Fruit fly (Drosophila melanogaster) whole organism, embryonic: ENCODE measurements around the gene CG1532.
A peak's percentile ranks its signal among the peaks of the same experiment; 100 is the strongest.

Experiments
- Antp ChIP-seq: fragments of 200-800 bp; sonication (Bioruptor generic); optimal IDR thresholded peaks from 3 replicates; lab custom pipeline; 2016; ENCODE audit warnings: missing biosample characterization, missing genetic modification characterization
- Bgb ChIP-seq: fragments of 200-800 bp; sonication (Bioruptor generic); IDR thresholded peaks from 2 replicates; pipeline ENCODE4 v1.3.6; 2022; ENCODE audit warnings: missing biosample characterization, missing genetic modification characterization; ENCODE audit not compliant: partially characterized antibody
- C15 ChIP-seq: fragments of 200-800 bp; sonication (Bioruptor generic); IDR thresholded peaks from 3 replicates; pipeline ENCODE4 v1.3.6; 2022; ENCODE audit warnings: missing biosample characterization, missing genetic modification characterization
- CG10209 ChIP-seq: fragments of 200-800 bp; sonication (Bioruptor generic); optimal IDR thresholded peaks from 3 replicates; lab custom pipeline; 2017; ENCODE audit warnings: missing biosample characterization, mild to moderate bottlenecking, missing genetic modification characterization, missing genetic modification reagents
- CG10431 ChIP-seq: fragments of 200-800 bp; sonication (Bioruptor generic); optimal IDR thresholded peaks from 3 replicates; lab custom pipeline; 2018; ENCODE audit warnings: missing biosample characterization, mild to moderate bottlenecking, missing genetic modification characterization
- CG10565 ChIP-seq: fragments of 200-800 bp; sonication (Bioruptor generic); optimal IDR thresholded peaks from 3 replicates; lab custom pipeline; 2016; ENCODE audit warnings: missing biosample characterization, mild to moderate bottlenecking, missing genetic modification characterization
- CG12942 ChIP-seq: fragments of 200-800 bp; sonication (Bioruptor generic); optimal IDR thresholded peaks from 3 replicates; lab custom pipeline; 2016; ENCODE audit warnings: missing biosample characterization, missing genetic modification characterization
- CG14667 ChIP-seq: fragments of 200-800 bp; sonication (Bioruptor generic); IDR thresholded peaks from 2 replicates; pipeline ENCODE4 v1.3.6; 2022; ENCODE audit warnings: missing biosample characterization, missing genetic modification characterization
- CG17912 ChIP-seq: fragments of 200-800 bp; sonication (Bioruptor generic); optimal IDR thresholded peaks from 2 replicates; lab custom pipeline; 2018; ENCODE audit warnings: missing biosample characterization, mild to moderate bottlenecking, missing genetic modification characterization
- CG18011 ChIP-seq: fragments of 200-800 bp; sonication (Bioruptor generic); optimal IDR thresholded peaks from 2 replicates; lab custom pipeline; 2017; ENCODE audit warnings: missing biosample characterization, missing genetic modification characterization, mild to moderate bottlenecking, moderate library complexity, missing genotype
- CG32532 ChIP-seq: fragments of 200-800 bp; sonication (Bioruptor generic); IDR thresholded peaks from 2 replicates; pipeline ENCODE4 v1.3.6; 2022; ENCODE audit warnings: missing biosample characterization, missing genetic modification characterization
- CG3281 ChIP-seq: fragments of 200-800 bp; sonication (Bioruptor generic); optimal IDR thresholded peaks from 3 replicates; lab custom pipeline; 2017; ENCODE audit warnings: missing biosample characterization, mild to moderate bottlenecking, missing genetic modification characterization
- CG42726 ChIP-seq: fragments of 200-800 bp; sonication (Bioruptor generic); IDR thresholded peaks from 2 replicates; pipeline ENCODE4 v1.3.6; 2022; ENCODE audit warnings: missing biosample characterization, missing genetic modification characterization; ENCODE audit not compliant: partially characterized antibody
- CG4820 ChIP-seq: fragments of 200-800 bp; sonication (Bioruptor generic); optimal IDR thresholded peaks from 3 replicates; lab custom pipeline; 2016; ENCODE audit warnings: missing biosample characterization, missing genetic modification characterization
- CG4854 ChIP-seq: fragments of 200-800 bp; sonication (Bioruptor generic); optimal IDR thresholded peaks from 2 replicates; lab custom pipeline; 2016; ENCODE audit warnings: missing biosample characterization, missing genetic modification characterization, inconsistent platforms
- CG5953 ChIP-seq: fragments of 200-800 bp; sonication (Bioruptor generic); IDR thresholded peaks from 2 replicates; pipeline ENCODE4 v1.3.6; 2022; ENCODE audit warnings: missing biosample characterization, missing genetic modification characterization
- CG6254 ChIP-seq: fragments of 200-800 bp; sonication (Bioruptor generic); optimal IDR thresholded peaks from 3 replicates; lab custom pipeline; 2017; ENCODE audit warnings: mild to moderate bottlenecking, missing biosample characterization, missing genetic modification reagents, missing genetic modification characterization
- CG6683 ChIP-seq: fragments of 200-800 bp; sonication (Bioruptor generic); optimal IDR thresholded peaks from 2 replicates; lab custom pipeline; 2017; ENCODE audit warnings: missing biosample characterization, mild to moderate bottlenecking, missing genetic modification characterization, missing genetic modification reagents
- CG6813 ChIP-seq: fragments of 200-800 bp; sonication (Bioruptor generic); optimal IDR thresholded peaks from 2 replicates; lab custom pipeline; 2017; ENCODE audit warnings: missing biosample characterization, missing genetic modification characterization, mild to moderate bottlenecking, moderate library complexity, missing genetic modification reagents
- CG8765 ChIP-seq: fragments of 200-800 bp; sonication (Bioruptor generic); IDR thresholded peaks from 2 replicates; pipeline ENCODE4 v1.3.6; 2022; ENCODE audit warnings: missing biosample characterization, missing genetic modification characterization
- CG9817 ChIP-seq: fragments of 200-800 bp; sonication (Bioruptor generic); optimal IDR thresholded peaks from 2 replicates; lab custom pipeline; 2018; ENCODE audit warnings: missing biosample characterization, mild to moderate bottlenecking, missing genetic modification characterization, moderate library complexity
- CHES-1-like ChIP-seq: fragments of 200-800 bp; sonication (Bioruptor generic); optimal IDR thresholded peaks from 2 replicates; lab custom pipeline; 2016; ENCODE audit warnings: missing biosample characterization, missing genetic modification characterization
- Dp ChIP-seq: fragments of 200-800 bp; sonication (Bioruptor generic); optimal IDR thresholded peaks from 2 replicates; lab custom pipeline; 2018; ENCODE audit warnings: missing biosample characterization, mild to moderate bottlenecking, missing genetic modification characterization, moderate library complexity
- Gug ChIP-seq: fragments of 200-800 bp; sonication (Bioruptor generic); IDR thresholded peaks from 4 replicates; pipeline ENCODE4 v1.3.6; 2022; ENCODE audit warnings: missing biosample characterization, missing genetic modification characterization
- Jarid2 ChIP-seq: fragments of 200-800 bp; sonication (Bioruptor generic); optimal IDR thresholded peaks from 3 replicates; lab custom pipeline; 2017; ENCODE audit warnings: mild to moderate bottlenecking, missing biosample characterization, missing genetic modification reagents, missing genetic modification characterization
- Neu2 ChIP-seq: fragments of 200-800 bp; sonication (Bioruptor generic); optimal IDR thresholded peaks from 3 replicates; lab custom pipeline; 2016; ENCODE audit warnings: missing biosample characterization, missing genetic modification characterization, borderline replicate concordance
- Rx ChIP-seq: fragments of 200-800 bp; sonication (Bioruptor generic); IDR thresholded peaks from 2 replicates; pipeline ENCODE4 v1.3.6; 2022; ENCODE audit warnings: missing biosample characterization, missing genetic modification characterization
- amos ChIP-seq: fragments of 200-800 bp; sonication (Bioruptor generic); IDR thresholded peaks from 2 replicates; pipeline ENCODE4 v1.3.6; 2022; ENCODE audit warnings: missing biosample characterization, missing genetic modification characterization; ENCODE audit not compliant: partially characterized antibody
- chm ChIP-seq: fragments of 200-800 bp; sonication (Bioruptor generic); IDR thresholded peaks from 2 replicates; pipeline ENCODE4 v1.3.6; 2022; ENCODE audit warnings: missing biosample characterization, missing genetic modification characterization
- corto ChIP-seq: fragments of 200-800 bp; sonication (Bioruptor generic); optimal IDR thresholded peaks from 2 replicates; lab custom pipeline; 2016; ENCODE audit warnings: missing biosample characterization, mild to moderate bottlenecking, missing genetic modification characterization, moderate library complexity
- cwo ChIP-seq: fragments of 200-800 bp; sonication (Bioruptor generic); optimal IDR thresholded peaks from 3 replicates; lab custom pipeline; 2017; ENCODE audit warnings: missing biosample characterization, missing genetic modification characterization, mild to moderate bottlenecking, moderate library complexity, missing genetic modification reagents
- ems ChIP-seq: fragments of 200-800 bp; sonication (Bioruptor generic); optimal IDR thresholded peaks from 3 replicates; lab custom pipeline; 2016; ENCODE audit warnings: missing biosample characterization, missing genetic modification characterization
- esg ChIP-seq: fragments of 200-800 bp; sonication (Bioruptor generic); conservative IDR thresholded peaks from 2 replicates; pipeline ENCODE4 v1.3.6; 2022; ENCODE audit warnings: missing biosample characterization, missing genetic modification characterization
- eyg ChIP-seq: fragments of 200-800 bp; sonication (Bioruptor generic); optimal IDR thresholded peaks from 3 replicates; lab custom pipeline; 2016; ENCODE audit warnings: missing biosample characterization, missing genetic modification characterization
- fd96Cb ChIP-seq: fragments of 200-800 bp; sonication (Bioruptor generic); optimal IDR thresholded peaks from 2 replicates; lab custom pipeline; 2018; ENCODE audit warnings: missing biosample characterization, mild to moderate bottlenecking, missing genetic modification characterization, moderate library complexity
- gsb-n ChIP-seq: fragments of 200-800 bp; sonication (Bioruptor generic); optimal IDR thresholded peaks from 3 replicates; lab custom pipeline; 2018; ENCODE audit warnings: missing biosample characterization, mild to moderate bottlenecking, missing genetic modification characterization
- inv ChIP-seq: fragments of 200-800 bp; sonication (Bioruptor generic); IDR thresholded peaks from 2 replicates; pipeline ENCODE4 v1.3.6; 2022; ENCODE audit warnings: missing biosample characterization, missing genetic modification characterization; ENCODE audit not compliant: partially characterized antibody
- jumu ChIP-seq: fragments of 200-800 bp; sonication (Bioruptor generic); optimal IDR thresholded peaks from 3 replicates; lab custom pipeline; 2016; ENCODE audit warnings: missing biosample characterization, missing genetic modification characterization
- mld ChIP-seq: fragments of 200-800 bp; sonication (Bioruptor generic); IDR thresholded peaks from 3 replicates; pipeline ENCODE4 v1.3.6; 2022; ENCODE audit warnings: missing biosample characterization, missing genetic modification characterization; ENCODE audit not compliant: partially characterized antibody
- pb ChIP-seq: fragments of 200-800 bp; sonication (Bioruptor generic); optimal IDR thresholded peaks from 3 replicates; lab custom pipeline; 2016; ENCODE audit warnings: missing biosample characterization, missing genetic modification characterization
- prd ChIP-seq, 3 experiments: fragments of >200 bp in 2 of 3; fragments of 200-800 bp in 1 of 3; sonication (Bioruptor generic) in 1 of 3; optimal IDR thresholded peaks in 2 of 3; IDR thresholded peaks in 1 of 3; 2 replicates in 2 of 3; 3 replicates in 1 of 3; pipeline versions ENCODE4 v1.3.6 to Lab custom; 2017 to 2022; ENCODE audit warnings: missing biosample characterization in 1 of 3, missing genetic modification characterization in 1 of 3
- row ChIP-seq: fragments of 200-800 bp; sonication (Bioruptor generic); IDR thresholded peaks from 3 replicates; pipeline ENCODE4 v1.3.6; 2022; ENCODE audit warnings: missing biosample characterization, missing genetic modification characterization
- scrt ChIP-seq: fragments of 200-800 bp; sonication (Bioruptor generic); optimal IDR thresholded peaks from 2 replicates; lab custom pipeline; 2018; ENCODE audit warnings: missing biosample characterization, mild to moderate bottlenecking, missing genetic modification characterization, moderate library complexity
- shn ChIP-seq: fragments of 200-800 bp; sonication (Bioruptor generic); optimal IDR thresholded peaks from 3 replicates; lab custom pipeline; 2016; ENCODE audit warnings: missing biosample characterization, missing genetic modification characterization
- tll ChIP-seq, 2 experiments: fragments of 200-800 bp in 1 of 2; fragments of >200 bp in 1 of 2; sonication (Bioruptor generic) in 1 of 2; optimal IDR thresholded peaks; 2 replicates each; lab custom pipeline; 2017 to 2019; ENCODE audit warnings: missing biosample characterization in 2 of 2, missing genetic modification characterization in 2 of 2, mild to moderate bottlenecking in 1 of 2, moderate library complexity in 1 of 2
- trem ChIP-seq: fragments of 200-800 bp; optimal IDR thresholded peaks from 3 replicates; lab custom pipeline; 2019; ENCODE audit warnings: missing biosample characterization, mild to moderate bottlenecking, missing genetic modification characterization, moderate library complexity
- unpg ChIP-seq: fragments of 200-800 bp; sonication (Bioruptor generic); optimal IDR thresholded peaks from 3 replicates; lab custom pipeline; 2018; ENCODE audit warnings: missing biosample characterization, mild to moderate bottlenecking, missing genetic modification characterization, moderate library complexity
- vnd ChIP-seq: fragments of 200-800 bp; sonication (Bioruptor generic); IDR thresholded peaks from 3 replicates; pipeline ENCODE4 v1.3.6; 2022; ENCODE audit warnings: missing biosample characterization, missing genetic modification characterization; ENCODE audit not compliant: partially characterized antibody

Gene CG1532

dm6 chrX:21034638-21035037 lies 6.5 kb upstream of the CG1532 start (continued):
- no peak for TF ChIP-seq CG10565 (GFP tag; lab: Kevin White, UChicago)
- TF ChIP-seq CG8765 (GFP tag; lab: Robert Waterston, UW) = no peak
- peak; percentile 44; the same call in 1 of the 2 replicates for TF ChIP-seq amos (GFP tag; lab: Robert Waterston, UW)
- peak; percentile 21 for TF ChIP-seq trem (tag; lab: Kevin White, UChicago)
- TF ChIP-seq CG12942 (GFP tag; lab: Kevin White, UChicago) = no peak
- TF ChIP-seq pb = no peak
- 0 out of 2 replicates have a peak, but pooled peaks have one; percentile 10 for TF ChIP-seq CG42726
- no peak for TF ChIP-seq prd (optimal IDR thresholded peaks at IDR 0.05; lab: Kevin White, UChicago)
- no peak for TF ChIP-seq prd (GFP tag; IDR thresholded peaks at IDR 0.05; lab: Robert Waterston, UW)
- TF ChIP-seq Bgb (GFP tag; lab: Robert Waterston, UW) = peak; percentile 20; the same call in 1 of the 2 replicates

dm6 chrX:21031819-21032261 lies 3.7 kb upstream of the CG1532 start, which contains the start of gene CG1529:
Gene CG1529 (minus strand): TSS chrX:21031950.
- TF ChIP-seq CG3281 (GFP tag; lab: Kevin White, UChicago) (no peak), Dp (GFP tag; lab: Kevin White, UChicago) (peak; percentile 65), C15 (GFP tag; lab: Robert Waterston, UW) (no peak), CG6683 (GFP tag; lab: Kevin White, UChicago) (no peak), mld (GFP tag; lab: Robert Waterston, UW) (no peak), Jarid2 (GFP tag; lab: Kevin White, UChicago) (no peak), Gug (GFP tag; lab: Robert Waterston, UW) (no peak), CG10209 (GFP tag; lab: Kevin White, UChicago) (no peak), eyg (GFP tag; lab: Kevin White, UChicago) (no peak), ems (GFP tag; lab: Kevin White, UChicago) (no peak), CG4854 (GFP tag; lab: Kevin White, UChicago) (no peak), scrt (GFP tag; lab: Kevin White, UChicago) (no peak), CG10431 (GFP tag; lab: Kevin White, UChicago) (no peak), CG5953 (GFP tag; lab: Robert Waterston, UW) (no peak), fd96Cb (tag; lab: Kevin White, UChicago) (no peak), Antp (GFP tag; lab: Kevin White, UChicago) (no peak), CG6254 (GFP tag; lab: Kevin White, UChicago) (no peak), CG4820 (GFP tag; lab: Kevin White, UChicago) (no peak), row (no peak; the same call in 2 of the 3 replicates), CG6813 (no peak), CHES-1-like (no peak), cwo (no peak), CG18011 (no peak), chm (GFP tag; lab: Robert Waterston, UW) (no peak), amos (GFP tag; lab: Robert Waterston, UW) (peak; percentile 41; the same call in 1 of the 2 replicates), esg (GFP tag; lab: Robert Waterston, UW) (no peak), tll (GFP tag; optimal IDR thresholded peaks at IDR 0.05; lab: Kevin White, UChicago) (no peak), CG14667 (GFP tag; lab: Robert Waterston, UW) (no peak), shn (GFP tag; lab: Kevin White, UChicago) (no peak), CG17912 (GFP tag; lab: Kevin White, UChicago) (no peak), vnd (GFP tag; lab: Robert Waterston, UW) (no peak), unpg (GFP tag; lab: Kevin White, UChicago) (no peak), Rx (GFP tag; lab: Robert Waterston, UW) (no peak), corto (GFP tag; lab: Kevin White, UChicago) (no peak), CG32532 (GFP tag; lab: Robert Waterston, UW) (no peak), gsb-n (tag; lab: Kevin White, UChicago) (no peak), jumu (no peak), inv (GFP tag; lab: Robert Waterston, UW) (peak; percentile 53), CG9817 (tag; lab: Kevin White, UChicago) (no peak), Neu2 (GFP tag; lab: Kevin White, UChicago) (no peak)
